Fruit fly (Drosophila melanogaster) whole organism, prepupa: ENCODE measurements around the gene CG10809.

Source experiments
- Blimp-1 ChIP-seq: fragments of 200-800 bp; sonication (Bioruptor generic); optimal IDR thresholded peaks from 3 replicates; lab custom pipeline; 2017; ENCODE audit warnings: missing biosample characterization, missing genetic modification characterization, mild to moderate bottlenecking, moderate library complexity, missing genetic modification reagents
- CG10669 ChIP-seq: fragments of 200-800 bp; sonication (Bioruptor generic); optimal IDR thresholded peaks from 3 replicates; lab custom pipeline; 2018; ENCODE audit warnings: missing biosample characterization, mild to moderate bottlenecking, missing genetic modification characterization, moderate library complexity
- CG11902 ChIP-seq: fragments of 200-800 bp; sonication (Bioruptor generic); optimal IDR thresholded peaks from 3 replicates; lab custom pipeline; 2016; ENCODE audit warnings: missing biosample characterization, missing genetic modification characterization
- CG15336 ChIP-seq: fragments of 200-800 bp; sonication (Bioruptor generic); IDR thresholded peaks from 2 replicates; pipeline ENCODE4 v1.3.6; 2022; ENCODE audit warnings: missing biosample characterization, missing genetic modification characterization
- CG16779 ChIP-seq: fragments of 200-800 bp; sonication (Bioruptor generic); optimal IDR thresholded peaks from 3 replicates; lab custom pipeline; 2017; ENCODE audit warnings: missing biosample characterization, mild to moderate bottlenecking, missing genetic modification characterization
- CG32006 ChIP-seq: fragments of 200-800 bp; sonication (Bioruptor generic); optimal IDR thresholded peaks from 3 replicates; lab custom pipeline; 2017; ENCODE audit warnings: missing biosample characterization, mild to moderate bottlenecking, missing genetic modification characterization
- CG34406 ChIP-seq: fragments of 200-800 bp; sonication (Bioruptor generic); optimal IDR thresholded peaks from 3 replicates; lab custom pipeline; 2016; ENCODE audit warnings: missing biosample characterization, missing genetic modification characterization
- CG3919 ChIP-seq: fragments of 200-800 bp; sonication (Bioruptor generic); optimal IDR thresholded peaks from 3 replicates; lab custom pipeline; 2016; ENCODE audit warnings: missing biosample characterization, missing genetic modification characterization
- CG6163 ChIP-seq: fragments of 200-800 bp; sonication (Bioruptor generic); IDR thresholded peaks from 3 replicates; pipeline ENCODE4 v1.3.6; 2022; ENCODE audit warnings: missing biosample characterization, missing genetic modification characterization
- CG6276 ChIP-seq: fragments of 200-800 bp; sonication (Bioruptor generic); optimal IDR thresholded peaks from 2 replicates; lab custom pipeline; 2017; ENCODE audit warnings: missing biosample characterization, mild to moderate bottlenecking, missing genetic modification characterization
- CG6792 ChIP-seq: fragments of 200-800 bp; sonication (Bioruptor generic); optimal IDR thresholded peaks from 3 replicates; lab custom pipeline; 2016; ENCODE audit warnings: missing biosample characterization, missing genetic modification characterization
- CG8119 ChIP-seq: fragments of 200-800 bp; sonication (Bioruptor generic); IDR thresholded peaks from 3 replicates; pipeline ENCODE4 v1.3.6; 2022; ENCODE audit warnings: missing biosample characterization, missing genetic modification characterization
- CG8319 ChIP-seq: fragments of 200-800 bp; sonication (Bioruptor generic); optimal IDR thresholded peaks from 3 replicates; lab custom pipeline; 2016; ENCODE audit warnings: missing biosample characterization, missing genetic modification characterization
- CG8632 ChIP-seq: fragments of 200-800 bp; sonication (Bioruptor generic); optimal IDR thresholded peaks from 3 replicates; lab custom pipeline; 2016; ENCODE audit warnings: missing biosample characterization, missing genetic modification characterization
- Eip75B ChIP-seq: fragments of 200-800 bp; sonication (Bioruptor generic); optimal IDR thresholded peaks from 3 replicates; lab custom pipeline; 2016; ENCODE audit warnings: missing biosample characterization, missing genetic modification characterization
- Eip78C ChIP-seq: fragments of 200-800 bp; sonication (Bioruptor generic); peaks from one replicate; lab custom pipeline; 2016; ENCODE audit warnings: missing biosample characterization, missing genetic modification characterization
- Hr38 ChIP-seq: sonication (Bioruptor generic); optimal IDR thresholded peaks from 2 replicates; lab custom pipeline; 2016; ENCODE audit warnings: missing biosample characterization, missing genetic modification characterization
- Hr39 ChIP-seq: fragments of 200-800 bp; sonication (Bioruptor generic); optimal IDR thresholded peaks from 2 replicates; lab custom pipeline; 2016; ENCODE audit warnings: missing biosample characterization, missing genetic modification characterization
- Hr4 ChIP-seq: fragments of 200-800 bp; sonication (Bioruptor generic); optimal IDR thresholded peaks from 3 replicates; lab custom pipeline; 2016; ENCODE audit warnings: missing biosample characterization, missing genetic modification characterization
- Lpt ChIP-seq: fragments of 200-800 bp; sonication (Bioruptor generic); optimal IDR thresholded peaks from 3 replicates; lab custom pipeline; 2016; ENCODE audit warnings: missing biosample characterization, missing genetic modification characterization
- OdsH ChIP-seq: fragments of 200-800 bp; sonication (Bioruptor generic); optimal IDR thresholded peaks from 3 replicates; lab custom pipeline; 2016; ENCODE audit warnings: missing biosample characterization, missing genetic modification characterization
- Smox ChIP-seq: fragments of 200-800 bp; sonication (Bioruptor generic); optimal IDR thresholded peaks from 3 replicates; lab custom pipeline; 2016; ENCODE audit warnings: missing biosample characterization, missing genetic modification characterization
- Sox102F ChIP-seq: fragments of 200-800 bp; sonication (Bioruptor generic); optimal IDR thresholded peaks from 2 replicates; lab custom pipeline; 2016; ENCODE audit warnings: missing biosample characterization, mild to moderate bottlenecking, missing genetic modification characterization
- Sox15 ChIP-seq: fragments of 200-800 bp; sonication (Bioruptor generic); optimal IDR thresholded peaks from 3 replicates; lab custom pipeline; 2016; ENCODE audit warnings: missing biosample characterization, missing genetic modification characterization
- achi ChIP-seq: fragments of 200-800 bp; sonication (Bioruptor generic); optimal IDR thresholded peaks from 3 replicates; lab custom pipeline; 2016; ENCODE audit warnings: missing biosample characterization, missing genetic modification characterization
- eg ChIP-seq: fragments of 200-800 bp; sonication (Bioruptor generic); IDR thresholded peaks from 3 replicates; pipeline ENCODE4 v1.3.6; 2022; ENCODE audit warnings: missing biosample characterization, missing genetic modification characterization
- esn ChIP-seq: fragments of 200-800 bp; sonication (Bioruptor generic); optimal IDR thresholded peaks from 2 replicates; lab custom pipeline; 2016; ENCODE audit warnings: missing biosample characterization, mild to moderate bottlenecking, missing genetic modification characterization, moderate library complexity
- lz ChIP-seq: fragments of 200-800 bp; sonication (Bioruptor generic); optimal IDR thresholded peaks from 3 replicates; lab custom pipeline; 2016; ENCODE audit warnings: missing biosample characterization, missing genetic modification characterization
- spab ChIP-seq: fragments of 200-800 bp; sonication (Bioruptor generic); optimal IDR thresholded peaks from 2 replicates; lab custom pipeline; 2017; ENCODE audit warnings: missing biosample characterization, mild to moderate bottlenecking, missing genetic modification characterization, missing genetic modification reagents
- vri ChIP-seq: fragments of 200-800 bp; sonication (Bioruptor generic); optimal IDR thresholded peaks from 3 replicates; lab custom pipeline; 2016; ENCODE audit warnings: missing biosample characterization, mild to moderate bottlenecking, missing genetic modification characterization

Gene CG10809

DNA sequence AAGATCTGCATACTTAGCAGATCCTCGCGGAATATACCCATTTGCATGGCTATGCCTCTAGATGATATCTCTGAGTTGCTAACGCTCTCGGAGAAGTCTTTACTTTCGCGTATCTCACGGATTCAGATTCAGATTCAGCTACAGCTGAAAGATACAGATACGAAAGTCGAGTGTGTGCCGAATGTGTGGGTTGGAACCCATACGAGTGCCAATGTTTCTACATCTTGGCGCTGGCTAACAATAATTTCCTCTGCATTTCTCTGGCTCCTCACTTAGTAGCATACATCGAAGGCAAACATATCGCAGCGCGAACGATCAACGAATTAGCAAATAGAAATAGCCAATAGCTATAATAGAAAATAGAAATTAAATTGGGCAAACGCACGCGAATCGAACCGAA is 30.5 kb downstream of the CG10809 start:
- TF ChIP-seq spab (GFP tag; lab: Kevin White, UChicago) (no peak), CG34406 (GFP tag; lab: Kevin White, UChicago) (no peak), lz (GFP tag; lab: Kevin White, UChicago) (no peak), Eip78C (GFP tag; lab: Kevin White, UChicago) (no peak), CG16779 (no peak)

DNA sequence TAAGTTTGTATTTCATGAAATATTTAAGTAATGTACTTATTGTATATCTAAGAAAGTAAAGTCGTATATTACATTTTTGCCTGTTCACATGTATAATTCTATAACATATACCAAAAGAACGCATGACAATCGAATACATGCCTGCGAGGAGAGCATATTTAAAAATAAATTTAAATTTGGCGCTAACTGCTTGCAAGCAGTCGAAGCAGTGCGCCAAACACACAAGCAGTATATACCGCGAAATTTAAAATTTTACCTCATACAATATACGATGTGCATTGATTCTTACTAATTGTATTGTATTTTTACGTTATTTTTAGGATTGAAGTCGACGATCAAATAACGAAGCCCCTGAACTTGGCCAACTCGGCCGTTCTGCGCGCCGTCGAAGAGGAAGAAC is 35.5 kb downstream of the CG10809 start:
- TF ChIP-seq Hr39 (GFP tag; lab: Kevin White, UChicago) = no peak
- TF ChIP-seq CG11902 = no peak
- no peak for TF ChIP-seq Blimp-1 (GFP tag; lab: Kevin White, UChicago)
- TF ChIP-seq Lpt (GFP tag; lab: Kevin White, UChicago) = no peak
- TF ChIP-seq Smox (GFP tag; lab: Kevin White, UChicago) = no peak
- no peak for TF ChIP-seq achi (GFP tag; lab: Kevin White, UChicago)
- TF ChIP-seq spab (GFP tag; lab: Kevin White, UChicago) = no peak
- TF ChIP-seq lz (GFP tag; lab: Kevin White, UChicago) = no peak
- no peak for TF ChIP-seq CG3919
- TF ChIP-seq Sox102F (GFP tag; lab: Kevin White, UChicago) = no peak
- TF ChIP-seq Eip75B (GFP tag; lab: Kevin White, UChicago) = no peak
- TF ChIP-seq CG32006 (GFP tag; lab: Kevin White, UChicago) = no peak
- TF ChIP-seq CG6792 = no peak
- TF ChIP-seq CG6276 (GFP tag; lab: Kevin White, UChicago) = no peak
- no peak for TF ChIP-seq CG8632 (GFP tag; lab: Kevin White, UChicago)
- TF ChIP-seq Hr4 = no peak
- TF ChIP-seq OdsH (GFP tag; lab: Kevin White, UChicago) = no peak
- TF ChIP-seq CG8319 (GFP tag; lab: Kevin White, UChicago) = no peak

DNA sequence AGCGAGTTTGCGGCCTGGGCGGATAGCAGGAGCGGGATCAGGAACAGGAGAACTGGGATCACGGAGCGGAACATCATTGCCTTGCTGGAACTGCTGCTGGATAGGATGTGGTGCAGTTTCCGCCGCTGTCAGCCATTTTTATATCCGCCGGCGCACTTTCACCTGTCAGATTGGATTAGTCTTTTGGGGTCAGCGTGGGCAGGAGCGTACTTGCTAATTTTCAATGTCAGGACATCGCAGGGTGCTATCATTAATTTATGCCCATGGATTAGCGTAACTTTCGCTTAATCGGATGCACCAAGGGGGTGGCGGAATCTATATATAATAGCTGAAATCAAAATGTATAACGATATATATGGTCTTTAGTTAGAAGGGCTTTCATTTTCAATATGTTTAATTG is 35.9 kb downstream of the CG10809 start, which contains the start of gene Ilp5:
TSS of gene Ilp5 (minus strand) at position 101 of the 400 bp plus-strand sequence.
- no peak for TF ChIP-seq Blimp-1 (GFP tag; lab: Kevin White, UChicago)
- no peak for TF ChIP-seq Sox15 (GFP tag; lab: Kevin White, UChicago)
- TF ChIP-seq Hr38 (GFP tag; lab: Kevin White, UChicago) = no peak
- TF ChIP-seq CG3919 = no peak
- no peak for TF ChIP-seq vri (GFP tag; lab: Kevin White, UChicago)

DNA sequence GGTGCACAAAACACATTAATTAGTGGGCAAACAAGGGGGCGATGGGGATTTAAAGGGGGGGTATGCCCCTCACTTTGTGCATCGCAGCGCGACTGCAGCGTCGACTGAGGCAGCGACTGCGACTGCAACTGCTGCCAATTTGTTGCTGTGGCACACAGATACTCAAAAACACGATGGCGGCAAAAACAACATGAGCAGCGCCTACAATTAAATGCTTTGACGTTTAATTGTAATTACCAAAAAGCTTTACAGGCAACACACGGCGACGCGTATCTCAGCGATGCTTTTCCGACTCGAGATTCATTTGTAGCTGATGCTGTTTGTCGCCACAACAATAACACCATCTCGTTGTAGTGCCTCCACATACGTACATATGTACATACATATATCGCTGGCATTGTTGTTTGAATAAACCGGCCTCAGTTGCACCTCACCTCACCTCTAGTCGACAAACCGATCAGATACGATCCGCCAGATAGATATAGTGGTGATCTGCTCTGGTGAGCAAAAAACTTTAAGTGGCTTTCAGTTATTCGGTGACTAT is 38.5 kb downstream of the CG10809 start:
- 0 out of 3 replicates have a peak, but pooled peaks have one; percentile 23 for TF ChIP-seq CG6163 (GFP tag; lab: Robert Waterston, UW)
- no peak for TF ChIP-seq CG11902
- peak; percentile 35; the same call in 1 of the 2 replicates for TF ChIP-seq CG15336 (GFP tag; lab: Robert Waterston, UW)

DNA sequence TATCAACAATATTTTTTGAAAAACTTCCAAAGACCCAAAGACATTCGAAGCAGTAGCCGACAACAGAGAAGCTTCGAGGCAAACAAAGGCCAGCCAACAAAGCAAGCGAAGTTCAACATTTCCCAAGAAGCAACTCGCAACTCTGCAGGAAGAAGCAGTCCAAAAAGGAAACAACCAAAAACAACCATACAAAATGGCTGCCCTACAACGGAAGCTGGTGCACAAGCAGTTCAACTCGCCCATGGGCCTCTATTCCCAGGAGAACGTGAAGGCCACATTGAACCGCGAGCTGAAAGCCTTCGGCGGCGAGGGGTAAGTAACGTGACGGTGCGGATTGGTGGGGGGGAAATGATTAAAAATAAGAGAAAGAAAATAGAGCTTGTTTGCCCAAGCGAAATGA is 39.4 kb downstream of the CG10809 start:
- TF ChIP-seq CG10669 (GFP tag; lab: Kevin White, UChicago) = no peak
- TF ChIP-seq Hr38 (GFP tag; lab: Kevin White, UChicago) = no peak
- TF ChIP-seq CG11902 = no peak
- no peak for TF ChIP-seq Lpt (GFP tag; lab: Kevin White, UChicago)
- no peak for TF ChIP-seq CG6163 (GFP tag; lab: Robert Waterston, UW)

DNA sequence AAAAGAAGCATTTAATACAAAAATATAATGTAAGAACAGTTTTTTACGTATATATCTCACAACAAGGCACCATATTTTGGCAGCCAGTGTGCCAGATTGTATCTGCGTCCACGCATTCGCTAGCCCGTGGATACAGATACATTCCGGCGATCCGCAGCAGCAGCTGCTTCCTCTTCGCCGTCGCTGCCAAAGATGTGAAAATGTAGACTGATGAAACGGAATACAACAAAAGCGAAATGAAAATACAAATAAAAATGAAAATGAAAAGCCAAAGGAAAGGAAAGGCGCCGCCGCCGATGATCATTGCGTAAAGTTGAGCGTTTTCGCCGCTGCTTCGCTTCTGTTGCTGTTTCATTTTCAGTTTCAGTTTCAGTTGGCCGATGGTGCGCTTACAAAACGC is 44.0 kb downstream of the CG10809 start:
- TF ChIP-seq CG15336 (GFP tag; lab: Robert Waterston, UW) = peak; percentile 21; the same call in 1 of the 2 replicates
- peak; percentile 26; the same call in 1 of the 3 replicates for TF ChIP-seq CG8119 (GFP tag; lab: Robert Waterston, UW)
- TF ChIP-seq esn (GFP tag; lab: Kevin White, UChicago) = no peak
- peak; percentile 51; the same call in 1 of the 3 replicates for TF ChIP-seq eg (GFP tag; lab: Robert Waterston, UW)
- TF ChIP-seq CG6163 (GFP tag; lab: Robert Waterston, UW) = 0 out of 3 replicates have a peak, but pooled peaks have one; percentile 31
